Fruit fly (Drosophila melanogaster): ENCODE data around the gene Zasp67.
"Not testable (repeated sequence)": the region's sequence is repeated elsewhere in the genome, so short reads cannot be mapped to it uniquely, and the experiment has no call there.

Gene Zasp67

dm6 chr3L:9799398-9799797, 1.9 kb upstream of the Zasp67 start, which contains the start of gene Ilp2:
Ilp2 (plus strand) TSS chr3L:9799698.
- TF ChIP-seq CG1621 (tag; optimal IDR thresholded peaks at IDR 0.05) (no peak), Sox14 (GFP tag; optimal IDR thresholded peaks at IDR 0.05) (no peak), Blimp-1 (GFP tag; optimal IDR thresholded peaks at IDR 0.05) (no peak), OdsH (GFP tag; optimal IDR thresholded peaks at IDR 0.05) (no peak), achi (GFP tag; optimal IDR thresholded peaks at IDR 0.05) (no peak)

dm6 chr3L:9798120-9798519, 633 bp upstream of the Zasp67 start, which contains the start of gene Ilp1:
Ilp1 (plus strand) TSS chr3L:9798420.
- TF ChIP-seq fd85E, CG6808, CG10631 (GFP tag; optimal IDR thresholded peaks at IDR 0.05): not testable (repeated sequence)

dm6 chr3L:9786746-9787145, 10.7 kb downstream of the Zasp67 start, which contains the start of gene CG32052:
CG32052 (plus strand) TSS chr3L:9787046.
- TF ChIP-seq spab (GFP tag; optimal IDR thresholded peaks at IDR 0.05) (no peak), CG11294 (GFP tag; IDR thresholded peaks at IDR 0.05) (no peak), CG32006 (GFP tag; optimal IDR thresholded peaks at IDR 0.05) (no peak), Hr38 (GFP tag; optimal IDR thresholded peaks at IDR 0.05) (no peak), CG1621 (tag; optimal IDR thresholded peaks at IDR 0.05) (no peak), Lpt (GFP tag; optimal IDR thresholded peaks at IDR 0.05) (no peak), CG15336 (GFP tag; IDR thresholded peaks at IDR 0.05) (no peak), CG31627 (GFP tag; optimal IDR thresholded peaks at IDR 0.05) (no peak), CG8119 (GFP tag; IDR thresholded peaks at IDR 0.05) (no peak), CG16779 (tag; optimal IDR thresholded peaks at IDR 0.05) (no peak), CG10631 (GFP tag; optimal IDR thresholded peaks at IDR 0.05) (no peak), salr (GFP tag; optimal IDR thresholded peaks at IDR 0.05) (no peak), Hr39 (GFP tag; optimal IDR thresholded peaks at IDR 0.05) (no peak), topi (GFP tag; optimal IDR thresholded peaks at IDR 0.05) (no peak), CG34406 (GFP tag; optimal IDR thresholded peaks at IDR 0.05) (no peak), acj6 (GFP tag; optimal IDR thresholded peaks at IDR 0.05) (no peak)

- peak; percentile 23 for TF ChIP-seq CG32006 (GFP tag; optimal IDR thresholded peaks at IDR 0.05)
- peak; percentile 42; the same call in 1 of the 3 replicates for TF ChIP-seq eg (GFP tag; IDR thresholded peaks at IDR 0.05)
- TF ChIP-seq Lpt (GFP tag; optimal IDR thresholded peaks at IDR 0.05) = no peak
- TF ChIP-seq Met (GFP tag; optimal IDR thresholded peaks at IDR 0.05) = no peak
Measured at dm6 chr3L:9776804-9777393, 20.6 kb downstream of the Zasp67 start.

DNA sequence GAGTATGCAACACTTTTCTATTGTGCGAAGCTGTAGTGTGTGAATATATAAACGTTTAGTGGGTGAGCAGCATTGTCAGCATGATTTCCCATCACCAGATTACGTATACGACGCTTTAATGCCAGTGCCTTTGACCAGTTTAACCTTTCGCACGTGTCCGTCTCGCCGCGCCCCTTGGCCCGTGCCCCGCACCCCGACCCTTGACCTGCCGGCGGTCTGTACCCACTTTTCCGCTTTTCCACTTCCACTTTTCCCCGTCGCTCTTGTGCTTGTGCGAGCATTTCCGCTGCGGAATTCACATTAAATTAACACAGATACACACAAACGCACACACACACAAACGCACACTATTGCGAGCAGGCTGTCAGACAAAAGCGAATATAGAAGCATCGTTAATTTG, 21.8 kb downstream of the Zasp67 start:
- TF ChIP-seq lz (GFP tag; optimal IDR thresholded peaks at IDR 0.05) (no peak), Ets21C (GFP tag; optimal IDR thresholded peaks at IDR 0.05) (no peak), svp (GFP tag) (no peak), CG16779 (tag; optimal IDR thresholded peaks at IDR 0.05) (no peak), Gug (GFP tag; IDR thresholded peaks at IDR 0.05) (no peak), fkh (GFP tag; optimal IDR thresholded peaks at IDR 0.05) (no peak), salr (GFP tag; optimal IDR thresholded peaks at IDR 0.05) (no peak), acj6 (GFP tag; optimal IDR thresholded peaks at IDR 0.05) (no peak), spab (GFP tag; optimal IDR thresholded peaks at IDR 0.05) (no peak)

- TF ChIP-seq salr (GFP tag; optimal IDR thresholded peaks at IDR 0.05) (no peak), svp (GFP tag) (peak; percentile 39), CG8119 (GFP tag; IDR thresholded peaks at IDR 0.05) (no peak), vri (GFP tag; optimal IDR thresholded peaks at IDR 0.05) (peak; percentile 38), fkh (GFP tag; optimal IDR thresholded peaks at IDR 0.05) (peak; percentile 6), OdsH (GFP tag; optimal IDR thresholded peaks at IDR 0.05) (no peak), esn (GFP tag; optimal IDR thresholded peaks at IDR 0.05) (no peak), CG34406 (GFP tag; optimal IDR thresholded peaks at IDR 0.05) (no peak), Eip93F (GFP tag; optimal IDR thresholded peaks at IDR 0.05) (no peak), CG16779 (tag; optimal IDR thresholded peaks at IDR 0.05) (no peak), net (GFP tag; optimal IDR thresholded peaks at IDR 0.05) (no peak), CG10631 (GFP tag; optimal IDR thresholded peaks at IDR 0.05) (no peak), CG15336 (GFP tag; IDR thresholded peaks at IDR 0.05) (no peak), lz (GFP tag; optimal IDR thresholded peaks at IDR 0.05) (no peak), Gug (GFP tag; IDR thresholded peaks at IDR 0.05) (no peak), CG6276 (GFP tag; optimal IDR thresholded peaks at IDR 0.05) (no peak), Sox15 (GFP tag; optimal IDR thresholded peaks at IDR 0.05) (no peak), CG6163 (GFP tag; IDR thresholded peaks at IDR 0.05) (no peak)
Measured at dm6 chr3L:9768385-9768784, 29.1 kb downstream of the Zasp67 start.
